Worm (Caenorhabditis elegans): ENCODE data around the gene nhr-255.

- TF ChIP-seq gmeb-2 (tag; optimal IDR thresholded peaks at IDR 0.05): no peak
- TF ChIP-seq pag-3 (tag; optimal IDR thresholded peaks at IDR 0.05; ENCODE audit: borderline replicate concordance): no peak
- no peak for TF ChIP-seq che-1 (tag; optimal IDR thresholded peaks at IDR 0.05)
- TF ChIP-seq T23F11.4 (GFP tag; optimal IDR thresholded peaks at IDR 0.05): no peak
- TF ChIP-seq odd-2 (tag; optimal IDR thresholded peaks at IDR 0.05): no peak
- TF ChIP-seq sox-4 (tag; optimal IDR thresholded peaks at IDR 0.05): no peak
These were observed 37.1 kb downstream of the nhr-255 start for ce11 chrX:15779503-15779902.
